Fruit fly (Drosophila melanogaster): ENCODE measurements around the gene CRAT.

DNA sequence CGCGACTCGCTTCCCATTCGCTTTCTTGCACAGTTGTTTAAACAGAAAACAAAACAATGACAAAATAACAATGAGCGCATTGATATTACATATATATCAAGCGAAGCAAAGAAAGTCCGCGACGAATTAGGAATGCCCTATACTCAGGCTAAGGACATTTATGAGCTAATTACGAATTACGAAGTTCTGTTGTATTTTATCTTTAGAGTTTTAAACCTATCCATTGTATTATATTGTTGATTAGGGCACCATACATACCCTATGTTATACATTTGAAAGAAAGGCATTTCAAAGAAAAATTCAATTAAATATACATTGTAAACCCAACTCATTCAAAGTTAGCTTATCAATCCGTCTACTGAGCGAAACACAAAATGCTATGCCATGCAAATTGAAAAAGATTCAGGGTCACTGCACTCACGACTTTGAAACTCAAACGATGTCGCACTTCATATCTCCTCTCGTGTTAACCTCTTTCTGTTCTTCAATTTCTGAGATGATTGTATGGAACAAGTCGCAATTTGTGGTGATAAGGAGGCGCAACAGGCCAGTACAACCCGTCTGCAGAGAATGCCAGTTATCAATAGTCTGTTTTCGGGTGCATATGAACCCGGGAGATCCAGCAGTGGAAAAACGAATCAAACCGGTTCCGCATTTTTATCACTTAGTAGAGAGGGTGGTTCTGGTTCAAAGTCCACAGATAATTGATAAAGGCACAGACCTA lies 19.9 kb upstream of the CRAT start:
- TF ChIP-seq CG8478 (optimal IDR thresholded peaks at IDR 0.05) (no peak), CTCF (optimal IDR thresholded peaks at IDR 0.05) (no peak)
